Fruit fly (Drosophila melanogaster) whole organism, embryonic: ENCODE data around the gene CG13008.

Experiments
- CG10267 ChIP-seq: fragments of 200-800 bp; sonication (Bioruptor generic); optimal IDR thresholded peaks from 2 replicates; lab custom pipeline; 2018; ENCODE audit warnings: missing biosample characterization, mild to moderate bottlenecking, missing genetic modification characterization, moderate library complexity
- CG10274 ChIP-seq: fragments of 200-800 bp; sonication (Bioruptor generic); optimal IDR thresholded peaks from 3 replicates; lab custom pipeline; 2017; ENCODE audit warnings: missing biosample characterization, mild to moderate bottlenecking, missing genetic modification characterization
- CG12299 ChIP-seq: fragments of 200-800 bp; sonication (Bioruptor generic); optimal IDR thresholded peaks from 2 replicates; lab custom pipeline; 2018; ENCODE audit warnings: missing biosample characterization, mild to moderate bottlenecking, missing genetic modification characterization
- CG12391 ChIP-seq: fragments of 200-800 bp; sonication (Bioruptor generic); optimal IDR thresholded peaks from 3 replicates; lab custom pipeline; 2018; ENCODE audit warnings: missing biosample characterization, mild to moderate bottlenecking, missing genetic modification characterization, moderate library complexity
- CG12942 ChIP-seq: fragments of 200-800 bp; sonication (Bioruptor generic); optimal IDR thresholded peaks from 3 replicates; lab custom pipeline; 2016; ENCODE audit warnings: missing biosample characterization, missing genetic modification characterization
- CG13775 ChIP-seq: fragments of 200-800 bp; sonication (Bioruptor generic); optimal IDR thresholded peaks from 3 replicates; lab custom pipeline; 2017; ENCODE audit warnings: missing biosample characterization, mild to moderate bottlenecking, missing genetic modification characterization
- CG15073 ChIP-seq: fragments of 200-800 bp; sonication (Bioruptor generic); optimal IDR thresholded peaks from 2 replicates; lab custom pipeline; 2016; ENCODE audit warnings: missing biosample characterization, missing genetic modification characterization
- CG1529 ChIP-seq: fragments of 200-800 bp; sonication (Bioruptor generic); optimal IDR thresholded peaks from 3 replicates; lab custom pipeline; 2018; ENCODE audit warnings: missing biosample characterization, missing genetic modification characterization
- CG30431 ChIP-seq: fragments of 200-800 bp; sonication (Bioruptor generic); optimal IDR thresholded peaks from 2 replicates; lab custom pipeline; 2017; ENCODE audit warnings: missing biosample characterization, missing genetic modification characterization
- CG3281 ChIP-seq: fragments of 200-800 bp; sonication (Bioruptor generic); optimal IDR thresholded peaks from 3 replicates; lab custom pipeline; 2017; ENCODE audit warnings: missing biosample characterization, mild to moderate bottlenecking, missing genetic modification characterization
- CG34376 ChIP-seq: fragments of 200-800 bp; sonication (Bioruptor generic); optimal IDR thresholded peaks from 2 replicates; lab custom pipeline; 2018; ENCODE audit warnings: missing biosample characterization, mild to moderate bottlenecking, missing genetic modification characterization
- CG3838 ChIP-seq: fragments of 200-800 bp; sonication (Bioruptor generic); optimal IDR thresholded peaks from 3 replicates; lab custom pipeline; 2016; ENCODE audit warnings: missing biosample characterization, missing genetic modification characterization
- CG4404 ChIP-seq: fragments of 200-800 bp; sonication (Bioruptor generic); IDR thresholded peaks from 2 replicates; pipeline ENCODE4 v1.3.6; 2022; ENCODE audit warnings: missing biosample characterization, missing genetic modification characterization
- CG6791 ChIP-seq: fragments of 200-800 bp; sonication (Bioruptor generic); IDR thresholded peaks from 3 replicates; pipeline ENCODE4 v1.3.6; 2022; ENCODE audit warnings: missing biosample characterization, missing genetic modification characterization; ENCODE audit not compliant: partially characterized antibody
- CG8478 ChIP-seq: fragments of >200 bp; optimal IDR thresholded peaks from 2 replicates; lab custom pipeline; 2018
- CG8944 ChIP-seq: fragments of 200-800 bp; sonication (Bioruptor generic); optimal IDR thresholded peaks from 3 replicates; lab custom pipeline; 2016; ENCODE audit warnings: missing biosample characterization, missing genetic modification characterization
- CG9609 ChIP-seq: fragments of 200-800 bp; sonication (Bioruptor generic); optimal IDR thresholded peaks from 3 replicates; lab custom pipeline; 2016; ENCODE audit warnings: missing biosample characterization, missing genetic modification characterization
- CG9797 ChIP-seq: fragments of 200-800 bp; sonication (Bioruptor generic); optimal IDR thresholded peaks from 3 replicates; lab custom pipeline; 2018; ENCODE audit warnings: missing biosample characterization, mild to moderate bottlenecking, missing genetic modification characterization
- CG9817 ChIP-seq: fragments of 200-800 bp; sonication (Bioruptor generic); optimal IDR thresholded peaks from 2 replicates; lab custom pipeline; 2018; ENCODE audit warnings: missing biosample characterization, mild to moderate bottlenecking, missing genetic modification characterization, moderate library complexity
- Dad ChIP-seq: fragments of 200-800 bp; sonication (Bioruptor generic); optimal IDR thresholded peaks from 3 replicates; lab custom pipeline; 2016; ENCODE audit warnings: missing biosample characterization, missing genetic modification characterization
- HHEX ChIP-seq: fragments of 200-800 bp; sonication (Bioruptor generic); optimal IDR thresholded peaks from 3 replicates; lab custom pipeline; 2017; ENCODE audit warnings: missing biosample characterization, mild to moderate bottlenecking, missing genetic modification characterization, missing genetic modification reagents
- Hr51 ChIP-seq, 2 experiments: fragments of 200-800 bp; sonication (Bioruptor generic); optimal IDR thresholded peaks; 2 replicates in 1 of 2; 3 replicates in 1 of 2; lab custom pipeline; 2016 to 2018; ENCODE audit warnings: missing biosample characterization in 2 of 2, missing genetic modification characterization in 2 of 2, mild to moderate bottlenecking in 1 of 2, moderate library complexity in 1 of 2
- Lhr ChIP-seq: fragments of 200-800 bp; sonication (Bioruptor generic); optimal IDR thresholded peaks from 3 replicates; lab custom pipeline; 2017; ENCODE audit warnings: mild to moderate bottlenecking, missing biosample characterization, missing genetic modification reagents, missing genetic modification characterization
- Lim3 ChIP-seq: fragments of 200-800 bp; sonication (Bioruptor generic); IDR thresholded peaks from 2 replicates; pipeline ENCODE4 v1.3.6; 2022; ENCODE audit warnings: missing biosample characterization, missing genetic modification characterization
- MTF-1 ChIP-seq: fragments of 200-800 bp; sonication (Bioruptor generic); optimal IDR thresholded peaks from 2 replicates; lab custom pipeline; 2018; ENCODE audit warnings: missing biosample characterization, mild to moderate bottlenecking, missing genetic modification characterization, borderline replicate concordance
- Meics ChIP-seq: fragments of 200-800 bp; sonication (Bioruptor generic); optimal IDR thresholded peaks from 2 replicates; lab custom pipeline; 2017; ENCODE audit warnings: missing biosample characterization, mild to moderate bottlenecking, missing genetic modification characterization
- NC2α ChIP-seq: fragments of 200-800 bp; sonication (Bioruptor generic); optimal IDR thresholded peaks from 2 replicates; lab custom pipeline; 2016; ENCODE audit warnings: missing biosample characterization, missing genetic modification characterization
- Neu2 ChIP-seq: fragments of 200-800 bp; sonication (Bioruptor generic); optimal IDR thresholded peaks from 3 replicates; lab custom pipeline; 2016; ENCODE audit warnings: missing biosample characterization, missing genetic modification characterization, borderline replicate concordance
- Oli ChIP-seq: fragments of 200-800 bp; sonication (Bioruptor generic); optimal IDR thresholded peaks from 2 replicates; lab custom pipeline; 2018; ENCODE audit warnings: missing biosample characterization, mild to moderate bottlenecking, missing genetic modification characterization, moderate library complexity
- Ravus ChIP-seq: fragments of 200-800 bp; sonication (Bioruptor generic); IDR thresholded peaks from 2 replicates; pipeline ENCODE4 v1.3.6; 2022; ENCODE audit warnings: missing biosample characterization, missing genetic modification characterization
- Side ChIP-seq: fragments of 200-800 bp; sonication (Bioruptor generic); optimal IDR thresholded peaks from 2 replicates; lab custom pipeline; 2016; ENCODE audit warnings: missing biosample characterization, missing genetic modification characterization
- Spps ChIP-seq: fragments of 200-800 bp; sonication (Bioruptor generic); optimal IDR thresholded peaks from 2 replicates; lab custom pipeline; 2018; ENCODE audit warnings: missing biosample characterization, mild to moderate bottlenecking, missing genetic modification characterization
- Ssrp ChIP-seq: fragments of 200-800 bp; sonication (Bioruptor generic); optimal IDR thresholded peaks from 2 replicates; lab custom pipeline; 2018; ENCODE audit warnings: missing biosample characterization, mild to moderate bottlenecking, missing genetic modification characterization, moderate library complexity
- Taf1 ChIP-seq: fragments of 200-800 bp; sonication (Bioruptor generic); IDR thresholded peaks from 2 replicates; pipeline ENCODE4 v1.3.6; 2022; ENCODE audit warnings: missing biosample characterization, missing genetic modification characterization
- Trl ChIP-seq, 3 experiments: fragments of >200 bp in 2 of 3; fragments of 200-800 bp in 1 of 3; sonication (Bioruptor generic) in 1 of 3; optimal IDR thresholded peaks; 2 replicates in 1 of 3; 3 replicates in 2 of 3; lab custom pipeline; 2016 to 2017; ENCODE audit warnings: missing biosample characterization in 1 of 3, missing genetic modification characterization in 1 of 3
- ab ChIP-seq: fragments of 200-800 bp; sonication (Bioruptor generic); optimal IDR thresholded peaks from 2 replicates; lab custom pipeline; 2016; ENCODE audit warnings: missing biosample characterization, missing genetic modification characterization
- bigmax ChIP-seq: fragments of 200-800 bp; sonication (Bioruptor generic); optimal IDR thresholded peaks from 2 replicates; lab custom pipeline; 2018; ENCODE audit warnings: missing biosample characterization, mild to moderate bottlenecking, missing genetic modification characterization
- corto ChIP-seq: fragments of 200-800 bp; sonication (Bioruptor generic); optimal IDR thresholded peaks from 2 replicates; lab custom pipeline; 2016; ENCODE audit warnings: missing biosample characterization, mild to moderate bottlenecking, missing genetic modification characterization, moderate library complexity
- dan ChIP-seq: fragments of 200-800 bp; sonication (Bioruptor generic); IDR thresholded peaks from 2 replicates; pipeline ENCODE4 v1.3.6; 2022; ENCODE audit warnings: missing biosample characterization, missing genetic modification characterization
- dpn ChIP-seq, 2 experiments: fragments of 200-800 bp; sonication (Bioruptor generic); optimal IDR thresholded peaks; 3 replicates each; lab custom pipeline; 2016; ENCODE audit warnings: missing biosample characterization in 2 of 2, missing genetic modification characterization in 2 of 2
- kay ChIP-seq: fragments of 200-800 bp; sonication (Bioruptor generic); optimal IDR thresholded peaks from 2 replicates; lab custom pipeline; 2016; ENCODE audit warnings: missing biosample characterization, missing genetic modification characterization
- maf-S ChIP-seq: fragments of 200-800 bp; sonication (Bioruptor generic); optimal IDR thresholded peaks from 2 replicates; lab custom pipeline; 2016; ENCODE audit warnings: missing biosample characterization, missing genetic modification characterization
- mirr ChIP-seq: fragments of 200-800 bp; sonication (Bioruptor generic); optimal IDR thresholded peaks from 3 replicates; lab custom pipeline; 2018; ENCODE audit warnings: missing biosample characterization, mild to moderate bottlenecking, missing genetic modification characterization
- nau ChIP-seq: fragments of 200-800 bp; sonication (Bioruptor generic); optimal IDR thresholded peaks from 3 replicates; lab custom pipeline; 2017; ENCODE audit warnings: missing biosample characterization, mild to moderate bottlenecking, missing genetic modification characterization, missing genetic modification reagents
- nerfin-1 ChIP-seq: fragments of 200-800 bp; sonication (Bioruptor generic); optimal IDR thresholded peaks from 3 replicates; lab custom pipeline; 2019; ENCODE audit warnings: missing biosample characterization, mild to moderate bottlenecking, missing genetic modification characterization, moderate library complexity
- pnt ChIP-seq: fragments of 200-800 bp; sonication (Bioruptor generic); optimal IDR thresholded peaks from 3 replicates; lab custom pipeline; 2016; ENCODE audit warnings: missing biosample characterization, missing genetic modification characterization
- run ChIP-seq: fragments of 200-800 bp; sonication (Bioruptor generic); optimal IDR thresholded peaks from 3 replicates; lab custom pipeline; 2018; ENCODE audit warnings: missing biosample characterization, mild to moderate bottlenecking, missing genetic modification characterization
- tio ChIP-seq: fragments of 200-800 bp; sonication (Bioruptor generic); optimal IDR thresholded peaks from 2 replicates; lab custom pipeline; 2017; ENCODE audit warnings: missing biosample characterization, missing genetic modification characterization, inconsistent platforms
- wor ChIP-seq: fragments of 200-800 bp; sonication (Bioruptor generic); IDR thresholded peaks from 2 replicates; pipeline ENCODE4 v1.3.6; 2022; ENCODE audit warnings: missing biosample characterization, missing genetic modification characterization
- zfh1 ChIP-seq: fragments of 200-800 bp; sonication (Bioruptor generic); IDR thresholded peaks from 3 replicates; pipeline ENCODE4 v1.3.6; 2022; ENCODE audit warnings: missing biosample characterization, missing genetic modification characterization

CG13008 gene

dm6 chrX:16691440-16691839, 19.7 kb upstream of the CG13008 start (continued):
- TF ChIP-seq Hr51 (GFP tag; optimal IDR thresholded peaks at IDR 0.05; lab: Kevin White, UChicago) (peak; percentile 58 to 83), CG6791 (GFP tag; lab: Robert Waterston, UW) (no peak), Oli (tag; lab: Kevin White, UChicago) (peak; percentile 90), bigmax (GFP tag; lab: Kevin White, UChicago) (no peak), mirr (GFP tag; lab: Kevin White, UChicago) (no peak), maf-S (GFP tag; lab: Kevin White, UChicago) (peak; percentile 73), CG4404 (GFP tag; lab: Robert Waterston, UW) (peak; percentile 67), Side (GFP tag; lab: Kevin White, UChicago) (peak; percentile 83), ab (GFP tag; lab: Kevin White, UChicago) (peak; percentile 54), CG12299 (tag; lab: Kevin White, UChicago) (peak; percentile 42), CG9609 (GFP tag; lab: Kevin White, UChicago) (peak; percentile 82), Dad (GFP tag; lab: Kevin White, UChicago) (peak; percentile 87), Taf1 (GFP tag; lab: Robert Waterston, UW) (0 out of 2 replicates have a peak, but pooled peaks have one; percentile 33), CG13775 (GFP tag; lab: Kevin White, UChicago) (peak; percentile 72), HHEX (peak; percentile 75), CG8944 (peak; percentile 84), tio (GFP tag; lab: Kevin White, UChicago) (peak; percentile 70), wor (GFP tag; lab: Robert Waterston, UW) (peak; percentile 77), Spps (tag; lab: Kevin White, UChicago) (peak; percentile 71), CG10267 (tag; lab: Kevin White, UChicago) (peak; percentile 78), dan (GFP tag; lab: Robert Waterston, UW) (peak; percentile 43; the same call in 1 of the 2 replicates), CG9817 (tag; lab: Kevin White, UChicago) (peak; percentile 71), CG1529 (GFP tag; lab: Kevin White, UChicago) (peak; percentile 88), nerfin-1 (tag; lab: Kevin White, UChicago) (peak; percentile 76), Neu2 (GFP tag; lab: Kevin White, UChicago) (no peak), CG10274 (GFP tag; lab: Kevin White, UChicago) (peak; percentile 47), pnt (GFP tag; lab: Kevin White, UChicago) (peak; percentile 88), Ssrp (tag; lab: Kevin White, UChicago) (peak; percentile 86), kay (GFP tag; lab: Kevin White, UChicago) (peak; percentile 67), CG9797 (GFP tag; lab: Kevin White, UChicago) (no peak), Meics (GFP tag; lab: Kevin White, UChicago) (peak; percentile 64), Lhr (GFP tag; lab: Kevin White, UChicago) (peak; percentile 66), Ravus (GFP tag; lab: Robert Waterston, UW) (peak; percentile 37; the same call in 1 of the 2 replicates), corto (GFP tag; lab: Kevin White, UChicago) (no peak), run (tag; lab: Kevin White, UChicago) (peak; percentile 65), CG15073 (GFP tag; lab: Kevin White, UChicago) (peak; percentile 46), CG30431 (peak; percentile 74), dpn (GFP tag; optimal IDR thresholded peaks at IDR 0.05; lab: Kevin White, UChicago) (peak; percentile 82 to 89), NC2α (peak; percentile 68), CG8478 (no peak), CG12942 (GFP tag; lab: Kevin White, UChicago) (peak; percentile 83), CG34376 (GFP tag; lab: Kevin White, UChicago) (no peak), nau (GFP tag; lab: Kevin White, UChicago) (peak; percentile 73), MTF-1 (GFP tag; lab: Kevin White, UChicago) (peak; percentile 75), Lim3 (GFP tag; lab: Robert Waterston, UW) (peak; percentile 46; the same call in 1 of the 2 replicates), Trl (optimal IDR thresholded peaks at IDR 0.05; lab: Kevin White, UChicago) (no peak), Trl (GFP tag; optimal IDR thresholded peaks at IDR 0.05; lab: Kevin White, UChicago) (peak; percentile 90), CG12391 (tag; lab: Kevin White, UChicago) (peak; percentile 87), zfh1 (GFP tag; lab: Robert Waterston, UW) (peak; percentile 94), CG3281 (GFP tag; lab: Kevin White, UChicago) (peak; percentile 52), CG3838 (GFP tag; lab: Kevin White, UChicago) (peak; percentile 59)
